Fruit fly (Drosophila melanogaster): ENCODE measurements around the gene Ir100a.

The Ir100a gene

dm6 chr3R:31793664-31794417, 6.9 kb upstream of the Ir100a start, which contains the start of the genes Mccc1 and Acf (continued):
- TF ChIP-seq CG16813 (GFP tag; IDR thresholded peaks at IDR 0.05; ENCODE audit: partially characterized antibody): peak; percentile 41; the same call in 1 of the 3 replicates
- no peak for TF ChIP-seq caup (GFP tag; optimal IDR thresholded peaks at IDR 0.05; ENCODE audit: severe bottlenecking)
- no peak for TF ChIP-seq chn (GFP tag; optimal IDR thresholded peaks at IDR 0.05)
- TF ChIP-seq hth (optimal IDR thresholded peaks at IDR 0.05): no peak
- TF ChIP-seq CG6689 (GFP tag; IDR thresholded peaks at IDR 0.05): peak; percentile 31; the same call in 1 of the 2 replicates
- no peak for TF ChIP-seq Ssrp (tag; optimal IDR thresholded peaks at IDR 0.05)
- TF ChIP-seq Bgb (GFP tag; IDR thresholded peaks at IDR 0.05; ENCODE audit: partially characterized antibody): peak; percentile 54; the same call in 1 of the 2 replicates
- TF ChIP-seq CG4707 (GFP tag; optimal IDR thresholded peaks at IDR 0.05): no peak
- TF ChIP-seq CG17829 (tag; optimal IDR thresholded peaks at IDR 0.05): peak; percentile 59
- TF ChIP-seq CG34224 (GFP tag; IDR thresholded peaks at IDR 0.05; ENCODE audit: partially characterized antibody): peak; percentile 60; the same call in 1 of the 3 replicates
- peak; percentile 71 for TF ChIP-seq CG10462 (GFP tag; optimal IDR thresholded peaks at IDR 0.05)
- TF ChIP-seq CG1233 (GFP tag; optimal IDR thresholded peaks at IDR 0.05): no peak
- peak; percentile 44 for TF ChIP-seq CG33213 (GFP tag; optimal IDR thresholded peaks at IDR 0.05)
- TF ChIP-seq D19B (GFP tag; optimal IDR thresholded peaks at IDR 0.05): no peak
- TF ChIP-seq ab (GFP tag; optimal IDR thresholded peaks at IDR 0.05): no peak
- peak; percentile 27 for TF ChIP-seq CG13775 (GFP tag; optimal IDR thresholded peaks at IDR 0.05)
- no peak for TF ChIP-seq CG11093 (GFP tag; IDR thresholded peaks at IDR 0.05)
- TF ChIP-seq CG15269 (tag; optimal IDR thresholded peaks at IDR 0.05): no peak
- TF ChIP-seq seq (GFP tag; IDR thresholded peaks at IDR 0.05): no peak
- no peak for TF ChIP-seq Tbp (GFP tag; optimal IDR thresholded peaks at IDR 0.05)
- peak; percentile 42 to 51 for TF ChIP-seq dpn (GFP tag; optimal IDR thresholded peaks at IDR 0.05)
- no peak for TF ChIP-seq Trl (optimal IDR thresholded peaks at IDR 0.05)
- TF ChIP-seq Trl (GFP tag; optimal IDR thresholded peaks at IDR 0.05): peak; percentile 42
- TF ChIP-seq zen2 (GFP tag; IDR thresholded peaks at IDR 0.05; ENCODE audit: partially characterized antibody): peak; percentile 31; the same call in 1 of the 3 replicates
- no peak for TF ChIP-seq gem (tag; optimal IDR thresholded peaks at IDR 0.05)
- TF ChIP-seq CG32532 (GFP tag; IDR thresholded peaks at IDR 0.05): peak; percentile 51; the same call in 1 of the 2 replicates
- no peak for TF ChIP-seq shn (GFP tag; optimal IDR thresholded peaks at IDR 0.05)
- peak; percentile 14; the same call in 1 of the 2 replicates for TF ChIP-seq vvl (GFP tag; IDR thresholded peaks at IDR 0.05)
- no peak for TF ChIP-seq bigmax (GFP tag; optimal IDR thresholded peaks at IDR 0.05)
- TF ChIP-seq az2 (GFP tag; optimal IDR thresholded peaks at IDR 0.05): peak; percentile 41
- TF ChIP-seq CG42726 (GFP tag; IDR thresholded peaks at IDR 0.05; ENCODE audit: partially characterized antibody): no peak
- no peak; the same call in 1 of the 2 replicates for TF ChIP-seq esg (GFP tag; conservative IDR thresholded peaks at IDR 0.05)
- TF ChIP-seq trem (tag; optimal IDR thresholded peaks at IDR 0.05): peak; percentile 54
- TF ChIP-seq Spps (tag; optimal IDR thresholded peaks at IDR 0.05): no peak
- TF ChIP-seq Hr3 (GFP tag; optimal IDR thresholded peaks at IDR 0.05): peak; percentile 21
- no peak for TF ChIP-seq sqz (GFP tag; optimal IDR thresholded peaks at IDR 0.05)
- no peak for TF ChIP-seq bab2 (GFP tag; optimal IDR thresholded peaks at IDR 0.05)
- TF ChIP-seq NFAT (GFP tag; IDR thresholded peaks at IDR 0.05): no peak
- TF ChIP-seq Xrp1 (GFP tag; IDR thresholded peaks at IDR 0.05): peak; percentile 54
- TF ChIP-seq CG1602 (GFP tag; optimal IDR thresholded peaks at IDR 0.05): peak; percentile 17
- TF ChIP-seq Dref (GFP tag; IDR thresholded peaks at IDR 0.05): peak; percentile 71
- peak; percentile 43 for TF ChIP-seq slbo (GFP tag; IDR thresholded peaks at IDR 0.05)
- TF ChIP-seq danr (GFP tag; IDR thresholded peaks at IDR 0.05): no peak
- peak; percentile 54 for TF ChIP-seq CG30020 (tag; optimal IDR thresholded peaks at IDR 0.05)
- peak; percentile 57; the same call in 1 of the 2 replicates for TF ChIP-seq unc-4 (GFP tag; IDR thresholded peaks at IDR 0.05; ENCODE audit: partially characterized antibody)
- TF ChIP-seq p53 (GFP tag; optimal IDR thresholded peaks at IDR 0.05): no peak
- 0 out of 3 replicates have a peak, but pooled peaks have one; percentile 38 for TF ChIP-seq so (GFP tag; IDR thresholded peaks at IDR 0.05)
- peak; percentile 44; the same call in 1 of the 2 replicates for TF ChIP-seq CG3847 (GFP tag; IDR thresholded peaks at IDR 0.05)
- no peak for TF ChIP-seq al (GFP tag; IDR thresholded peaks at IDR 0.05)
- peak; percentile 4 for TF ChIP-seq ftz-f1 (GFP tag; optimal IDR thresholded peaks at IDR 0.05)

Data from whole organism, embryonic.